Worm (Caenorhabditis elegans): Measurements from ENCODE around the gene F08C6.18.

DNA sequence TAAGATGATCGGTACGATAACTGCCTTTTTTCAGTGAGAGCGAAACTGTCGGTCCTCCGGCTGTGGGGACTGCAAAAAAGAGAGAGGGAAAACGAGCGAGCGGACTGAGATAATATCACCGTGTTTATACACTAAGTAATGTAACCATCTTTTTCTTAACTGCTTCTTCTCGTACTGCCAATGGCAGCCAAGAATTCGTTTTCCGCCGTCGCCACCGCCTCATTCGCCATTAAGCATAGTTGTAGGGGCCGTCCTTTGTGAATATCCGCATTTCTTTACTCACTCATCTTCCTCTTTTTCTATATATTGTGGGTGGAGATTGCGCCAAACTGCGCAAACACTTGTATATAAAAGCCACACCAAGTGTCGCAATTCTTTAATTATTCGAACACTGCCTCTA, 26.9 kb downstream of the F08C6.18 start, which contains the start of gene col-174:
- TF ChIP-seq fkh-10 (GFP tag; optimal IDR thresholded peaks at IDR 0.05) = no peak
- TF ChIP-seq elt-2 (tag; optimal IDR thresholded peaks at IDR 0.05) = no peak
- no peak for TF ChIP-seq mep-1 (tag; optimal IDR thresholded peaks at IDR 0.05)
- TF ChIP-seq mef-2 (tag; optimal IDR thresholded peaks at IDR 0.05) = no peak
- no peak for TF ChIP-seq pag-3 (tag; optimal IDR thresholded peaks at IDR 0.05; ENCODE audit: borderline replicate concordance, insufficient read depth)
